Worm (Caenorhabditis elegans): ENCODE results near the gene gei-1.

gei-1 gene

DNA sequence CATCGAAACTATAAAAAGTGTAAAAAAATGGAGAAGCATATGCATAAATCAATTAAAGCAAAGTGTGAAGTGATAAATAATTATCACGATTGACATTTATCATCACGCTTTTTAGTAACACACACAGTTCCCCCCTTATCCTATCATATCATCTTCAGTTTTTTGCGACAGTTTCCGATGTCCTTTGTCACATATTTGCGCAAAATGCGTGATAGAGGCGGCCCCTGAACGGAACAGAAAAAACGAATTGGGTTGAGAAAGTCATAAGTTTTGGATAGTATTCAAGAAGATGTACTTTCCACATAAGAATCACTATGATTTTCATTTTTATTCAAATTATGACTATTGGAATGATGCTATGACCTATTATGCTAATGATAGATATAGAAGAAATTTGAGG, 4.4 kb downstream of the gei-1 start:
- peak; percentile 59 for TF ChIP-seq hlh-30 (tag; optimal IDR thresholded peaks at IDR 0.05; ENCODE audit: insufficient read depth)
- no peak for TF ChIP-seq pha-4 (GFP tag; IDR thresholded peaks at IDR 0.05)
- TF ChIP-seq pha-4 (tag; optimal IDR thresholded peaks at IDR 0.05), result no peak
- peak; percentile 25 for TF ChIP-seq hlh-11 (tag; optimal IDR thresholded peaks at IDR 0.05)
- TF ChIP-seq nhr-28 (tag; optimal IDR thresholded peaks at IDR 0.05), result peak; percentile 54
- peak; percentile 57 for TF ChIP-seq mxl-3 (GFP tag; optimal IDR thresholded peaks at IDR 0.05)

DNA sequence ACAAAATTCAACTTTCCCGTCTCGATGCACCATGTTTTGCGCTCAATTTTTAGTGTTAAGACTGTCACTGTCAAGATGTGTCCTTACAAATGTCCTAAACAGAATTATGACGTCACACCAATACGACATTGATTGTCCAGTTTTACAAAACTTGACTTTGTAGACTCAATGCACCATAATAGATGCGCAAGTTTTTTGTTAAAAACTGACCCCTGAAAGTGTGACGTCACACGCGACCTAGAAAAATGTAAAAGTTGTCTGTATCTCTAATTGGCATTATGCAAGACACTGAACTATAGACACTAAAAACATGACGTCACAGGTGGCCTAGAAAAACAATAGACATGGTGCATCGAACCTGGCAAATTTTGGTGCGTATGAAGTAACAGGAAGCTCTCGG, 6.4 kb downstream of the gei-1 start:
- TF ChIP-seq dpl-1 (GFP tag; optimal IDR thresholded peaks at IDR 0.05), result no peak
- TF ChIP-seq lsy-2 (tag; optimal IDR thresholded peaks at IDR 0.05), result no peak
- no peak for TF ChIP-seq F44E2.7 (GFP tag; IDR thresholded peaks at IDR 0.05)
- no peak for TF ChIP-seq ZK546.5 (tag; optimal IDR thresholded peaks at IDR 0.05)
- TF ChIP-seq php-3 (GFP tag; IDR thresholded peaks at IDR 0.05), result no peak
- TF ChIP-seq tra-1 (GFP tag; IDR thresholded peaks at IDR 0.05), result no peak
- TF ChIP-seq lin-13 (GFP tag; optimal IDR thresholded peaks at IDR 0.05), result no peak
- TF ChIP-seq mxl-3 (GFP tag; optimal IDR thresholded peaks at IDR 0.05), result no peak
- TF ChIP-seq mes-2 (tag; optimal IDR thresholded peaks at IDR 0.05; ENCODE audit: poor library complexity, severe bottlenecking), result no peak
- no peak for TF ChIP-seq fos-1 (tag; optimal IDR thresholded peaks at IDR 0.05)
- TF ChIP-seq ceh-20 (GFP tag; IDR thresholded peaks at IDR 0.05), result no peak
- TF ChIP-seq mep-1 (tag; optimal IDR thresholded peaks at IDR 0.05), result no peak
- no peak for TF ChIP-seq ceh-32 (tag; optimal IDR thresholded peaks at IDR 0.05; ENCODE audit: poor library complexity)
- TF ChIP-seq ctbp-1 (GFP tag; IDR thresholded peaks at IDR 0.05), result no peak
- no peak for TF ChIP-seq saeg-2 (GFP tag; IDR thresholded peaks at IDR 0.05)
- TF ChIP-seq F26F4.8 (GFP tag; conservative IDR thresholded peaks at IDR 0.05), result no peak

DNA sequence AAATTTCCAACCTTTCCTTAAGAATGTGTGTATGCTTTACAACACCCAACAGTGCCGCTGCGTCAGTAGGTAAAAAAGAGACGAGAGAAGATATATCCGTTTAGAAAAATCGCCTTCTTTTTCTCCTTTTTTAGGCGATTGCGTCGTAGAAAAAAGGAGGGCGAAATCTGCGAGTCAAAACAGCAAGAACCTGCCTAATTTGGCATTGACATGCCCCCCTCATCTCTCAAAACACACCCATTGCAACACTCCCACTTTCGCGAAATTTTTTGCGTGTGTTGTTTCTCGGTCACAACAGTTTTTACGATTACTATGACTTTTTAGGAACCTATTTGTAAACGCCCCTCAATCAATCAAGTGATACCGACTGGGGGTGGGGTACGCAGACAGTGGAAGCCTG, 7.0 kb downstream of the gei-1 start:
- TF ChIP-seq T26A8.4 (GFP tag; IDR thresholded peaks at IDR 0.05), result no peak
- no peak for TF ChIP-seq ceh-82 (tag; optimal IDR thresholded peaks at IDR 0.05)
- TF ChIP-seq nhr-28 (tag; optimal IDR thresholded peaks at IDR 0.05), result no peak
- TF ChIP-seq ceh-28 (tag; optimal IDR thresholded peaks at IDR 0.05), result no peak
- TF ChIP-seq pqm-1 (tag; optimal IDR thresholded peaks at IDR 0.05), result no peak
- TF ChIP-seq F44E2.7 (GFP tag; IDR thresholded peaks at IDR 0.05), result no peak
- TF ChIP-seq zip-11 (GFP tag; IDR thresholded peaks at IDR 0.05), result no peak
- no peak for TF ChIP-seq lin-39 (tag; optimal IDR thresholded peaks at IDR 0.05)
- TF ChIP-seq nhr-11 (tag; optimal IDR thresholded peaks at IDR 0.05), result no peak
- TF ChIP-seq zip-2 (tag; optimal IDR thresholded peaks at IDR 0.05), result no peak
- TF ChIP-seq hmg-1.1 (GFP tag; IDR thresholded peaks at IDR 0.05), result no peak
- no peak for TF ChIP-seq mdl-1 (tag; optimal IDR thresholded peaks at IDR 0.05)
- no peak for TF ChIP-seq vab-7 (GFP tag; IDR thresholded peaks at IDR 0.05)
- no peak for TF ChIP-seq gei-8 (GFP tag; optimal IDR thresholded peaks at IDR 0.05)
- no peak for TF ChIP-seq zag-1 (tag; optimal IDR thresholded peaks at IDR 0.05)
- no peak for TF ChIP-seq ztf-7 (tag; optimal IDR thresholded peaks at IDR 0.05)
- no peak for TF ChIP-seq ceh-32 (tag; optimal IDR thresholded peaks at IDR 0.05; ENCODE audit: poor library complexity)
- no peak for TF ChIP-seq ztf-11 (tag; optimal IDR thresholded peaks at IDR 0.05)
- TF ChIP-seq F49E8.2 (tag; optimal IDR thresholded peaks at IDR 0.05; ENCODE audit: borderline replicate concordance), result no peak
- TF ChIP-seq dpl-1 (GFP tag; optimal IDR thresholded peaks at IDR 0.05), result no peak

DNA sequence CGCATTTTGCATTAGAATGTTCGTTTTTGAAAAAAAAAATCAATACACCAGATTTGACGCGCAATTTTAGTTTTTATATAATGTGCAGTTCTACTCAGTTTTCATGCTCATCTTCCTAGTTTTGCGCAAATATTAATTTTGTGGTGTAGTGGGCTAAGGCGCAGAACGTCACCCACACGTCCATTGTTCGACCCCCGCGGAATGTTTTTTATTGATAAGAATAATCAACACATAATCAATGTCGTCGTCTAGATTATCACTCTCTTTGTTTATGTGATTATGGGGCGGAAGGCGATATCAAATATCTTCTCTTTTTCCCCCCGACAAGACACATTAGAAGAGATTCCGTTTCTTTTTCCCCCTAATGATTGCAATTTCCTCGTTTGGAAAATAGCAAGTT, 11.1 kb downstream of the gei-1 start:
- no peak for TF ChIP-seq T26A8.4 (GFP tag; IDR thresholded peaks at IDR 0.05)
- TF ChIP-seq nhr-28 (tag; optimal IDR thresholded peaks at IDR 0.05), result peak; percentile 20
- no peak for TF ChIP-seq R02D3.7 (tag; optimal IDR thresholded peaks at IDR 0.05)
- TF ChIP-seq unc-62 (GFP tag; optimal IDR thresholded peaks at IDR 0.05 in 1 of 2), result peak in 1 of 2 experiments; percentile 47
- no peak for TF ChIP-seq unc-62 (tag; optimal IDR thresholded peaks at IDR 0.05)
- TF ChIP-seq gei-8 (GFP tag; optimal IDR thresholded peaks at IDR 0.05), result no peak
- TF ChIP-seq spr-1 (tag; optimal IDR thresholded peaks at IDR 0.05), result no peak
- no peak for TF ChIP-seq nhr-237 (tag; optimal IDR thresholded peaks at IDR 0.05)
- no peak for TF ChIP-seq ceh-20 (GFP tag; IDR thresholded peaks at IDR 0.05)

Measured in whole organism, L4 larva.